Worm (Caenorhabditis elegans): ENCODE data around the gene K07H8.5.

The K07H8.5 gene

ce11 chrIV:8232428-8232827, 35.7 kb upstream of the K07H8.5 start:
- TF ChIP-seq tra-4 (tag; optimal IDR thresholded peaks at IDR 0.05), result no peak
- no peak for TF ChIP-seq hmg-4 (GFP tag; optimal IDR thresholded peaks at IDR 0.05)
- TF ChIP-seq B0310.2 (tag; optimal IDR thresholded peaks at IDR 0.05), result no peak
- TF ChIP-seq hmbx-1 (tag; optimal IDR thresholded peaks at IDR 0.05), result no peak
- no peak for TF ChIP-seq hnd-1 (tag; optimal IDR thresholded peaks at IDR 0.05)
- no peak for TF ChIP-seq ets-7 (tag; optimal IDR thresholded peaks at IDR 0.05)
- TF ChIP-seq ceh-36 (tag; optimal IDR thresholded peaks at IDR 0.05), result no peak
- TF ChIP-seq sea-1 (GFP tag; conservative IDR thresholded peaks at IDR 0.05), result no peak
- TF ChIP-seq flt-1 (GFP tag; IDR thresholded peaks at IDR 0.05), result no peak
- TF ChIP-seq ama-1 (optimal IDR thresholded peaks at IDR 0.05), result no peak
- TF ChIP-seq tbx-11 (GFP tag; IDR thresholded peaks at IDR 0.05), result no peak
- TF ChIP-seq tbx-37 (GFP tag; conservative IDR thresholded peaks at IDR 0.05), result no peak
- TF ChIP-seq scrt-1 (GFP tag; IDR thresholded peaks at IDR 0.05), result no peak
- no peak for TF ChIP-seq F13C5.2 (tag; optimal IDR thresholded peaks at IDR 0.05)
- no peak for TF ChIP-seq pes-1 (GFP tag; IDR thresholded peaks at IDR 0.05)
- no peak for TF ChIP-seq ceh-13 (GFP tag; optimal IDR thresholded peaks at IDR 0.05)
- no peak for TF ChIP-seq aly-1 (tag; optimal IDR thresholded peaks at IDR 0.05)

- TF ChIP-seq scrt-1 (GFP tag; IDR thresholded peaks at IDR 0.05) (no peak), hmg-4 (GFP tag; optimal IDR thresholded peaks at IDR 0.05) (no peak), flt-1 (GFP tag; IDR thresholded peaks at IDR 0.05) (no peak), hmbx-1 (tag; optimal IDR thresholded peaks at IDR 0.05) (no peak), F13C5.2 (tag; optimal IDR thresholded peaks at IDR 0.05) (no peak), B0310.2 (tag; optimal IDR thresholded peaks at IDR 0.05) (no peak), ceh-13 (GFP tag; optimal IDR thresholded peaks at IDR 0.05) (no peak), hnd-1 (tag; optimal IDR thresholded peaks at IDR 0.05) (no peak), tbx-11 (GFP tag; IDR thresholded peaks at IDR 0.05) (no peak), sea-1 (GFP tag; conservative IDR thresholded peaks at IDR 0.05) (no peak), tbx-37 (GFP tag; conservative IDR thresholded peaks at IDR 0.05) (no peak), ceh-36 (tag; optimal IDR thresholded peaks at IDR 0.05) (no peak), ets-7 (tag; optimal IDR thresholded peaks at IDR 0.05) (no peak), pes-1 (GFP tag; IDR thresholded peaks at IDR 0.05) (no peak), aly-1 (tag; optimal IDR thresholded peaks at IDR 0.05) (no peak), tra-4 (tag; optimal IDR thresholded peaks at IDR 0.05) (no peak), ama-1 (optimal IDR thresholded peaks at IDR 0.05) (no peak)
Measured at ce11 chrIV:8233268-8233667, 34.9 kb upstream of the K07H8.5 start.

- no peak for TF ChIP-seq ets-7 (tag; optimal IDR thresholded peaks at IDR 0.05)
- no peak for TF ChIP-seq tra-4 (tag; optimal IDR thresholded peaks at IDR 0.05)
- TF ChIP-seq B0310.2 (tag; optimal IDR thresholded peaks at IDR 0.05), result no peak
- TF ChIP-seq pes-1 (GFP tag; IDR thresholded peaks at IDR 0.05), result no peak
Measured at ce11 chrIV:8234088-8234496, 34.0 kb upstream of the K07H8.5 start.

ce11 chrIV:8235114-8235686, 32.9 kb upstream of the K07H8.5 start:
- TF ChIP-seq tbx-37 (GFP tag; conservative IDR thresholded peaks at IDR 0.05) (no peak), tbx-11 (GFP tag; IDR thresholded peaks at IDR 0.05) (no peak), hmg-4 (GFP tag; optimal IDR thresholded peaks at IDR 0.05) (no peak), flt-1 (GFP tag; IDR thresholded peaks at IDR 0.05) (no peak), hnd-1 (tag; optimal IDR thresholded peaks at IDR 0.05) (no peak), ama-1 (optimal IDR thresholded peaks at IDR 0.05) (no peak), sea-1 (GFP tag; conservative IDR thresholded peaks at IDR 0.05) (no peak), hmbx-1 (tag; optimal IDR thresholded peaks at IDR 0.05) (no peak), scrt-1 (GFP tag; IDR thresholded peaks at IDR 0.05) (no peak), ceh-36 (tag; optimal IDR thresholded peaks at IDR 0.05) (no peak), B0310.2 (tag; optimal IDR thresholded peaks at IDR 0.05) (no peak)

- TF ChIP-seq aly-1 (tag; optimal IDR thresholded peaks at IDR 0.05) (no peak), pes-1 (GFP tag; IDR thresholded peaks at IDR 0.05) (no peak), hmbx-1 (tag; optimal IDR thresholded peaks at IDR 0.05) (no peak), scrt-1 (GFP tag; IDR thresholded peaks at IDR 0.05) (no peak), B0310.2 (tag; optimal IDR thresholded peaks at IDR 0.05) (no peak), hmg-4 (GFP tag; optimal IDR thresholded peaks at IDR 0.05) (no peak), ceh-36 (tag; optimal IDR thresholded peaks at IDR 0.05) (no peak), tra-4 (tag; optimal IDR thresholded peaks at IDR 0.05) (no peak), tbx-37 (GFP tag; conservative IDR thresholded peaks at IDR 0.05) (no peak), tbx-11 (GFP tag; IDR thresholded peaks at IDR 0.05) (no peak), ets-7 (tag; optimal IDR thresholded peaks at IDR 0.05) (no peak), hnd-1 (tag; optimal IDR thresholded peaks at IDR 0.05) (no peak), ceh-13 (GFP tag; optimal IDR thresholded peaks at IDR 0.05) (no peak), ama-1 (optimal IDR thresholded peaks at IDR 0.05) (no peak)
Measured at ce11 chrIV:8236502-8236901, 31.6 kb upstream of the K07H8.5 start, which contains the start of gene nhr-66. Gene nhr-66, minus strand, starts transcription at chrIV:8236602.

ce11 chrIV:8239584-8239983, 28.5 kb upstream of the K07H8.5 start:
- TF ChIP-seq pes-1 (GFP tag; IDR thresholded peaks at IDR 0.05), result no peak
- TF ChIP-seq hmg-4 (GFP tag; optimal IDR thresholded peaks at IDR 0.05), result no peak
- no peak for TF ChIP-seq ceh-36 (tag; optimal IDR thresholded peaks at IDR 0.05)
- TF ChIP-seq ama-1 (optimal IDR thresholded peaks at IDR 0.05), result no peak
- no peak for TF ChIP-seq hmbx-1 (tag; optimal IDR thresholded peaks at IDR 0.05)
- no peak for TF ChIP-seq B0310.2 (tag; optimal IDR thresholded peaks at IDR 0.05)
- TF ChIP-seq ceh-13 (GFP tag; optimal IDR thresholded peaks at IDR 0.05), result no peak
- TF ChIP-seq ets-7 (tag; optimal IDR thresholded peaks at IDR 0.05), result no peak
- no peak for TF ChIP-seq sea-1 (GFP tag; conservative IDR thresholded peaks at IDR 0.05)
- TF ChIP-seq aly-1 (tag; optimal IDR thresholded peaks at IDR 0.05), result no peak
- TF ChIP-seq tbx-11 (GFP tag; IDR thresholded peaks at IDR 0.05), result no peak
- TF ChIP-seq tbx-37 (GFP tag; conservative IDR thresholded peaks at IDR 0.05), result no peak
- TF ChIP-seq hnd-1 (tag; optimal IDR thresholded peaks at IDR 0.05), result no peak
- no peak for TF ChIP-seq F13C5.2 (tag; optimal IDR thresholded peaks at IDR 0.05)
- no peak for TF ChIP-seq scrt-1 (GFP tag; IDR thresholded peaks at IDR 0.05)
- no peak for TF ChIP-seq tra-4 (tag; optimal IDR thresholded peaks at IDR 0.05)
- TF ChIP-seq flt-1 (GFP tag; IDR thresholded peaks at IDR 0.05), result no peak

- no peak for TF ChIP-seq ceh-13 (GFP tag; optimal IDR thresholded peaks at IDR 0.05)
- no peak for TF ChIP-seq scrt-1 (GFP tag; IDR thresholded peaks at IDR 0.05)
- no peak for TF ChIP-seq flt-1 (GFP tag; IDR thresholded peaks at IDR 0.05)
- no peak for TF ChIP-seq pes-1 (GFP tag; IDR thresholded peaks at IDR 0.05)
- no peak for TF ChIP-seq sea-1 (GFP tag; conservative IDR thresholded peaks at IDR 0.05)
- no peak for TF ChIP-seq hmbx-1 (tag; optimal IDR thresholded peaks at IDR 0.05)
- no peak for TF ChIP-seq tbx-37 (GFP tag; conservative IDR thresholded peaks at IDR 0.05)
- TF ChIP-seq ama-1 (optimal IDR thresholded peaks at IDR 0.05), result no peak
- TF ChIP-seq F13C5.2 (tag; optimal IDR thresholded peaks at IDR 0.05), result no peak
- TF ChIP-seq tbx-11 (GFP tag; IDR thresholded peaks at IDR 0.05), result no peak
- no peak for TF ChIP-seq aly-1 (tag; optimal IDR thresholded peaks at IDR 0.05)
- TF ChIP-seq ets-7 (tag; optimal IDR thresholded peaks at IDR 0.05), result no peak
- no peak for TF ChIP-seq ceh-36 (tag; optimal IDR thresholded peaks at IDR 0.05)
- no peak for TF ChIP-seq B0310.2 (tag; optimal IDR thresholded peaks at IDR 0.05)
- no peak for TF ChIP-seq hmg-4 (GFP tag; optimal IDR thresholded peaks at IDR 0.05)
Measured at ce11 chrIV:8241312-8241833, 26.8 kb upstream of the K07H8.5 start.

All from whole organism, early embryonic.